Fruit fly (Drosophila melanogaster) whole organism, embryonic: ENCODE results near the gene alpha-PheRS.

ENCODE experiments used
- Atf3 ChIP-seq: fragments of 200-800 bp; sonication (Bioruptor generic); optimal IDR thresholded peaks from 3 replicates; lab custom pipeline; 2016; ENCODE audit warnings: missing biosample characterization, missing genetic modification characterization
- CG1024 ChIP-seq: fragments of 200-800 bp; sonication (Bioruptor generic); IDR thresholded peaks from 2 replicates; pipeline ENCODE4 v1.3.6; 2022; ENCODE audit warnings: missing biosample characterization, missing genetic modification characterization
- CG10267 ChIP-seq: fragments of 200-800 bp; sonication (Bioruptor generic); optimal IDR thresholded peaks from 2 replicates; lab custom pipeline; 2018; ENCODE audit warnings: missing biosample characterization, mild to moderate bottlenecking, missing genetic modification characterization, moderate library complexity
- CG12236 ChIP-seq: fragments of 200-800 bp; sonication (Bioruptor generic); optimal IDR thresholded peaks from 2 replicates; lab custom pipeline; 2016; ENCODE audit warnings: missing biosample characterization, missing genetic modification characterization
- CG12391 ChIP-seq: fragments of 200-800 bp; sonication (Bioruptor generic); optimal IDR thresholded peaks from 3 replicates; lab custom pipeline; 2018; ENCODE audit warnings: missing biosample characterization, mild to moderate bottlenecking, missing genetic modification characterization, moderate library complexity
- CG12942 ChIP-seq: fragments of 200-800 bp; sonication (Bioruptor generic); optimal IDR thresholded peaks from 3 replicates; lab custom pipeline; 2016; ENCODE audit warnings: missing biosample characterization, missing genetic modification characterization
- CG13894 ChIP-seq: fragments of 200-800 bp; sonication (Bioruptor generic); optimal IDR thresholded peaks from 3 replicates; lab custom pipeline; 2018; ENCODE audit warnings: missing biosample characterization, mild to moderate bottlenecking, missing genetic modification characterization, moderate library complexity
- CG15514 ChIP-seq: fragments of 200-800 bp; sonication (Bioruptor generic); optimal IDR thresholded peaks from 3 replicates; lab custom pipeline; 2017; ENCODE audit warnings: missing biosample characterization, missing genetic modification characterization, mild to moderate bottlenecking, moderate library complexity, missing genetic modification reagents
- CG1647 ChIP-seq: fragments of 200-800 bp; sonication (Bioruptor generic); optimal IDR thresholded peaks from 3 replicates; lab custom pipeline; 2016; ENCODE audit warnings: missing biosample characterization, missing genetic modification characterization
- CG16779 ChIP-seq: fragments of 200-800 bp; sonication (Bioruptor generic); IDR thresholded peaks from 2 replicates; pipeline ENCODE4 v1.3.6; 2022; ENCODE audit warnings: missing biosample characterization, missing genetic modification characterization
- CG2202 ChIP-seq: fragments of 200-800 bp; sonication (Bioruptor generic); optimal IDR thresholded peaks from 2 replicates; lab custom pipeline; 2018; ENCODE audit warnings: missing biosample characterization, mild to moderate bottlenecking, missing genetic modification characterization
- CG3726 ChIP-seq: fragments of 200-800 bp; sonication (Bioruptor generic); IDR thresholded peaks from 3 replicates; pipeline ENCODE4, ENCODE4 v1.3.6; 2022; ENCODE audit warnings: missing biosample characterization, missing genetic modification characterization
- CG3995 ChIP-seq: fragments of 200-800 bp; sonication (Bioruptor generic); optimal IDR thresholded peaks from 3 replicates; lab custom pipeline; 2016; ENCODE audit warnings: missing biosample characterization, missing genetic modification characterization
- CG5180 ChIP-seq: fragments of 200-800 bp; sonication (Bioruptor generic); optimal IDR thresholded peaks from 3 replicates; lab custom pipeline; 2017; ENCODE audit warnings: missing biosample characterization, missing genetic modification characterization, mild to moderate bottlenecking, moderate library complexity, missing genetic modification reagents
- CG5245 ChIP-seq: fragments of 200-800 bp; sonication (Bioruptor generic); optimal IDR thresholded peaks from 3 replicates; lab custom pipeline; 2016; ENCODE audit warnings: missing biosample characterization, missing genetic modification characterization
- CG5953 ChIP-seq: fragments of 200-800 bp; sonication (Bioruptor generic); IDR thresholded peaks from 2 replicates; pipeline ENCODE4 v1.3.6; 2022; ENCODE audit warnings: missing biosample characterization, missing genetic modification characterization
- CG6254 ChIP-seq: fragments of 200-800 bp; sonication (Bioruptor generic); optimal IDR thresholded peaks from 3 replicates; lab custom pipeline; 2017; ENCODE audit warnings: mild to moderate bottlenecking, missing biosample characterization, missing genetic modification reagents, missing genetic modification characterization
- CG7357 ChIP-seq: fragments of 200-800 bp; sonication (Bioruptor generic); IDR thresholded peaks from 3 replicates; pipeline ENCODE4 v1.3.6; 2022; ENCODE audit warnings: missing biosample characterization, missing genetic modification characterization
- CG7556 ChIP-seq: fragments of 200-800 bp; sonication (Bioruptor generic); optimal IDR thresholded peaks from 2 replicates; lab custom pipeline; 2017; ENCODE audit warnings: missing biosample characterization, mild to moderate bottlenecking, missing genetic modification characterization
- CG7928 ChIP-seq: fragments of 200-800 bp; sonication (Bioruptor generic); optimal IDR thresholded peaks from 2 replicates; lab custom pipeline; 2017; ENCODE audit warnings: missing biosample characterization, mild to moderate bottlenecking, missing genetic modification characterization
- CG8388 ChIP-seq: fragments of 200-800 bp; sonication (Bioruptor generic); optimal IDR thresholded peaks from 2 replicates; lab custom pipeline; 2019; ENCODE audit warnings: missing biosample characterization, mild to moderate bottlenecking, missing genetic modification characterization, moderate library complexity
- CG9215 ChIP-seq: fragments of 200-800 bp; sonication (Bioruptor generic); IDR thresholded peaks from 2 replicates; pipeline ENCODE4 v1.3.6; 2022; ENCODE audit warnings: missing biosample characterization, missing genetic modification characterization
- CG9876 ChIP-seq: fragments of 200-800 bp; sonication (Bioruptor generic); optimal IDR thresholded peaks from 2 replicates; lab custom pipeline; 2016; ENCODE audit warnings: missing biosample characterization, missing genetic modification characterization
- CTCF ChIP-seq: fragments of 200-800 bp; sonication (Bioruptor generic); optimal IDR thresholded peaks from 2 replicates; lab custom pipeline; 2017; ENCODE audit warnings: missing biosample characterization, mild to moderate bottlenecking, missing genetic modification characterization, moderate library complexity
- CkIIα-i1 ChIP-seq: fragments of 200-800 bp; sonication (Bioruptor generic); IDR thresholded peaks from 2 replicates; pipeline ENCODE4 v1.3.6; 2022; ENCODE audit warnings: missing biosample characterization, missing genetic modification characterization
- Dbx ChIP-seq: fragments of 200-800 bp; sonication (Bioruptor generic); IDR thresholded peaks from 3 replicates; pipeline ENCODE4 v1.3.6; 2022; ENCODE audit warnings: missing biosample characterization, missing genetic modification characterization
- ERR ChIP-seq: fragments of 200-800 bp; sonication (Bioruptor generic); optimal IDR thresholded peaks from 2 replicates; lab custom pipeline; 2016; ENCODE audit warnings: missing biosample characterization, missing genetic modification characterization
- Fer2 ChIP-seq: fragments of 200-800 bp; sonication (Bioruptor generic); optimal IDR thresholded peaks from 2 replicates; lab custom pipeline; 2018; ENCODE audit warnings: missing biosample characterization, mild to moderate bottlenecking, missing genetic modification characterization, moderate library complexity
- HLH3B ChIP-seq: fragments of 200-800 bp; sonication (Bioruptor generic); IDR thresholded peaks from 2 replicates; pipeline ENCODE4 v1.3.6; 2022; ENCODE audit warnings: missing biosample characterization, missing genetic modification characterization
- MBD-R2 ChIP-seq: fragments of 200-800 bp; sonication (Bioruptor generic); IDR thresholded peaks from 2 replicates; pipeline ENCODE4 v1.3.6; 2022; ENCODE audit warnings: missing biosample characterization, missing genetic modification characterization
- Myb ChIP-seq: fragments of 200-800 bp; sonication (Bioruptor generic); optimal IDR thresholded peaks from 2 replicates; lab custom pipeline; 2016; ENCODE audit warnings: missing biosample characterization, missing genetic modification characterization
- Neu2 ChIP-seq: fragments of 200-800 bp; sonication (Bioruptor generic); optimal IDR thresholded peaks from 3 replicates; lab custom pipeline; 2016; ENCODE audit warnings: missing biosample characterization, missing genetic modification characterization, borderline replicate concordance
- Optix ChIP-seq: fragments of 200-800 bp; sonication (Bioruptor generic); IDR thresholded peaks from 3 replicates; pipeline ENCODE4 v1.3.6; 2022; ENCODE audit warnings: missing biosample characterization, missing genetic modification characterization
- Scr ChIP-seq: fragments of 200-800 bp; sonication (Bioruptor generic); IDR thresholded peaks from 2 replicates; pipeline ENCODE4 v1.3.6; 2022; ENCODE audit warnings: missing biosample characterization, missing genetic modification characterization; ENCODE audit not compliant: partially characterized antibody
- Six4 ChIP-seq: fragments of 200-800 bp; sonication (Bioruptor generic); optimal IDR thresholded peaks from 2 replicates; lab custom pipeline; 2016; ENCODE audit warnings: missing biosample characterization, missing genetic modification characterization
- Stat92E ChIP-seq, 3 experiments: fragments of >200 bp in 2 of 3; fragments of 200-800 bp in 1 of 3; sonication (Bioruptor generic) in 1 of 3; optimal IDR thresholded peaks; 2 replicates each; lab custom pipeline; 2017 to 2019; ENCODE audit warnings: missing biosample characterization in 3 of 3, missing genetic modification characterization in 3 of 3, mild to moderate bottlenecking in 1 of 3, moderate library complexity in 1 of 3
- ase ChIP-seq: fragments of 200-800 bp; sonication (Bioruptor generic); IDR thresholded peaks from 3 replicates; pipeline ENCODE4 v1.3.6; 2022; ENCODE audit warnings: missing biosample characterization, missing genetic modification characterization
- bigmax ChIP-seq: fragments of 200-800 bp; sonication (Bioruptor generic); optimal IDR thresholded peaks from 2 replicates; lab custom pipeline; 2018; ENCODE audit warnings: missing biosample characterization, mild to moderate bottlenecking, missing genetic modification characterization
- dan ChIP-seq: fragments of 200-800 bp; sonication (Bioruptor generic); IDR thresholded peaks from 2 replicates; pipeline ENCODE4 v1.3.6; 2022; ENCODE audit warnings: missing biosample characterization, missing genetic modification characterization
- danr ChIP-seq: fragments of 200-800 bp; sonication (Bioruptor generic); IDR thresholded peaks from 2 replicates; pipeline ENCODE4 v1.3.6; 2022; ENCODE audit warnings: missing biosample characterization, missing genetic modification characterization
- fru ChIP-seq: fragments of >200 bp; optimal IDR thresholded peaks from 2 replicates; lab custom pipeline; 2017
- her ChIP-seq: fragments of 200-800 bp; sonication (Bioruptor generic); optimal IDR thresholded peaks from 2 replicates; lab custom pipeline; 2016; ENCODE audit warnings: missing biosample characterization, missing genetic modification characterization
- kni ChIP-seq: fragments of 200-800 bp; sonication (Bioruptor generic); optimal IDR thresholded peaks from 3 replicates; lab custom pipeline; 2017; ENCODE audit warnings: mild to moderate bottlenecking, missing biosample characterization, missing genetic modification reagents, missing genetic modification characterization
- lilli ChIP-seq: fragments of 200-800 bp; sonication (Bioruptor generic); optimal IDR thresholded peaks from 3 replicates; lab custom pipeline; 2016; ENCODE audit warnings: missing biosample characterization, missing genetic modification characterization
- nerfin-2 ChIP-seq: fragments of 200-800 bp; sonication (Bioruptor generic); IDR thresholded peaks from 2 replicates; pipeline ENCODE4 v1.3.6; 2022; ENCODE audit warnings: missing biosample characterization, missing genetic modification characterization; ENCODE audit not compliant: partially characterized antibody
- nmo ChIP-seq: fragments of 200-800 bp; sonication (Bioruptor generic); optimal IDR thresholded peaks from 2 replicates; lab custom pipeline; 2018; ENCODE audit warnings: missing biosample characterization, mild to moderate bottlenecking, missing genetic modification characterization, moderate library complexity
- onecut ChIP-seq: fragments of 200-800 bp; sonication (Bioruptor generic); IDR thresholded peaks from 2 replicates; pipeline ENCODE4 v1.3.6; 2022; ENCODE audit warnings: missing biosample characterization, missing genetic modification characterization
- prd ChIP-seq, 3 experiments: fragments of >200 bp in 2 of 3; fragments of 200-800 bp in 1 of 3; sonication (Bioruptor generic) in 1 of 3; optimal IDR thresholded peaks in 2 of 3; IDR thresholded peaks in 1 of 3; 2 replicates in 2 of 3; 3 replicates in 1 of 3; pipeline versions ENCODE4 v1.3.6 to Lab custom; 2017 to 2022; ENCODE audit warnings: missing biosample characterization in 1 of 3, missing genetic modification characterization in 1 of 3
- run ChIP-seq: fragments of 200-800 bp; sonication (Bioruptor generic); optimal IDR thresholded peaks from 3 replicates; lab custom pipeline; 2018; ENCODE audit warnings: missing biosample characterization, mild to moderate bottlenecking, missing genetic modification characterization
- shn ChIP-seq: fragments of 200-800 bp; sonication (Bioruptor generic); optimal IDR thresholded peaks from 3 replicates; lab custom pipeline; 2016; ENCODE audit warnings: missing biosample characterization, missing genetic modification characterization
- sob ChIP-seq: fragments of 200-800 bp; sonication (Bioruptor generic); IDR thresholded peaks from 2 replicates; pipeline ENCODE4 v1.3.6; 2022; ENCODE audit warnings: missing biosample characterization, missing genetic modification characterization

Gene alpha-PheRS

dm6 chrX:8143537-8143936 is 1.9 kb downstream of the alpha-PheRS start, which contains the start of gene CG17982 (continued):
- TF ChIP-seq CG15514 (peak; percentile 93), nmo (GFP tag; lab: Kevin White, UChicago) (peak; percentile 87), onecut (peak; percentile 65), Optix (GFP tag; lab: Robert Waterston, UW) (peak; percentile 69; the same call in 2 of the 3 replicates), nerfin-2 (GFP tag; lab: Robert Waterston, UW) (no peak), danr (GFP tag; lab: Robert Waterston, UW) (no peak), CG8388 (GFP tag; lab: Kevin White, UChicago) (peak; percentile 79), ERR (GFP tag; lab: Kevin White, UChicago) (peak; percentile 70), CG9215 (GFP tag; lab: Robert Waterston, UW) (peak; percentile 57), sob (GFP tag; lab: Robert Waterston, UW) (peak; percentile 86), lilli (GFP tag; lab: Kevin White, UChicago) (peak; percentile 93), dan (GFP tag; lab: Robert Waterston, UW) (no peak), CG7556 (peak; percentile 80), CG13894 (peak; percentile 90), CG3995 (peak; percentile 50), CG7357 (peak; percentile 53; the same call in 1 of the 3 replicates), CG3726 (peak; percentile 68; the same call in 1 of the 3 replicates), Six4 (GFP tag; lab: Kevin White, UChicago) (peak; percentile 82), CG5245 (peak; percentile 51), Atf3 (GFP tag; lab: Kevin White, UChicago) (peak; percentile 64), CG5180 (GFP tag; lab: Kevin White, UChicago) (peak; percentile 46), her (GFP tag; lab: Kevin White, UChicago) (peak; percentile 88), fru (lab: Kevin White, UChicago) (no peak), Scr (peak; percentile 40; the same call in 1 of the 2 replicates), MBD-R2 (GFP tag; lab: Robert Waterston, UW) (peak; percentile 80), CG10267 (tag; lab: Kevin White, UChicago) (peak; percentile 80), CG12236 (peak; percentile 53), CG9876 (peak; percentile 62), bigmax (peak; percentile 92), Stat92E (GFP tag; optimal IDR thresholded peaks at IDR 0.05; lab: Kevin White, UChicago) (no peak), CG1647 (peak; percentile 62), CG2202 (peak; percentile 71), CG12942 (GFP tag; lab: Kevin White, UChicago) (peak; percentile 80), CG12391 (tag; lab: Kevin White, UChicago) (peak; percentile 90), CG5953 (peak; percentile 59; the same call in 1 of the 2 replicates), HLH3B (peak; percentile 78), CG1024 (GFP tag; lab: Robert Waterston, UW) (0 out of 2 replicates have a peak, but pooled peaks have one; percentile 27), Myb (peak; percentile 66), CG16779 (GFP tag; lab: Robert Waterston, UW) (peak; percentile 65; the same call in 1 of the 2 replicates), CTCF (GFP tag; lab: Kevin White, UChicago) (peak; percentile 17), ase (GFP tag; lab: Robert Waterston, UW) (peak; percentile 68; the same call in 2 of the 3 replicates), Dbx (GFP tag; lab: Robert Waterston, UW) (peak; percentile 66), CkIIα-i1 (GFP tag; lab: Robert Waterston, UW) (no peak), run (tag; lab: Kevin White, UChicago) (peak; percentile 66), CG7928 (GFP tag; lab: Kevin White, UChicago) (peak; percentile 47), kni (GFP tag; lab: Kevin White, UChicago) (peak; percentile 75), Fer2 (tag; lab: Kevin White, UChicago) (peak; percentile 80), prd (optimal IDR thresholded peaks at IDR 0.05; lab: Kevin White, UChicago) (no peak), prd (GFP tag; IDR thresholded peaks at IDR 0.05; lab: Robert Waterston, UW) (peak; percentile 81), shn (peak; percentile 80), Neu2 (no peak), CG6254 (GFP tag; lab: Kevin White, UChicago) (peak; percentile 45)
